Worm (Caenorhabditis elegans): ENCODE data around the gene Y55D5A.1.

- TF ChIP-seq med-1 (GFP tag; optimal IDR thresholded peaks at IDR 0.05; ENCODE audit: insufficient read depth) (no peak), T22C8.4 (GFP tag; IDR thresholded peaks at IDR 0.05) (no peak), tab-1 (GFP tag; IDR thresholded peaks at IDR 0.05) (no peak)
These were observed 53.8 kb downstream of the Y55D5A.1 start for ce11 chrIII:3035977-3036376.

Measured in whole organism, midembryonic.